Worm (Caenorhabditis elegans) whole organism, early embryonic: ENCODE measurements around the gene srsx-27.

Source experiments
- B0310.2 ChIP-seq: sonication (generic microtip); optimal IDR thresholded peaks from 2 replicates; lab custom pipeline; 2016; ENCODE audit warnings: mild to moderate bottlenecking, missing genetic modification characterization, missing compliant biosample characterization
- F13C5.2 ChIP-seq: sonication (generic microtip); optimal IDR thresholded peaks from 2 replicates; lab custom pipeline; 2017; ENCODE audit warnings: mild to moderate bottlenecking, missing genetic modification characterization, inconsistent platforms, missing compliant biosample characterization
- aly-1 ChIP-seq: sonication (generic microtip); optimal IDR thresholded peaks from 2 replicates; lab custom pipeline; 2016; ENCODE audit warnings: missing genetic modification characterization, missing compliant biosample characterization
- ama-1 ChIP-seq: fragments of 150-350 bp; optimal IDR thresholded peaks from 2 replicates; lab custom pipeline; 2014
- ceh-13 ChIP-seq: fragments of 200-800 bp; sonication (Bioruptor generic); optimal IDR thresholded peaks from 2 replicates; lab custom pipeline; 2018; ENCODE audit warnings: mild to moderate bottlenecking, missing genetic modification characterization, missing compliant biosample characterization
- ceh-36 ChIP-seq: sonication (generic microtip); optimal IDR thresholded peaks from 2 replicates; lab custom pipeline; 2016; ENCODE audit warnings: missing genetic modification characterization, inconsistent platforms, missing compliant biosample characterization
- ets-7 ChIP-seq: sonication (generic microtip); optimal IDR thresholded peaks from 2 replicates; lab custom pipeline; 2016; ENCODE audit warnings: missing genotype, missing genetic modification characterization, missing compliant biosample characterization
- flt-1 ChIP-seq: fragments of 200-800 bp; sonication (Bioruptor generic); IDR thresholded peaks from 2 replicates; pipeline ENCODE4 v1.3.6; 2022; ENCODE audit warnings: missing genetic modification characterization, missing compliant biosample characterization
- hmbx-1 ChIP-seq: sonication (generic microtip); optimal IDR thresholded peaks from 2 replicates; lab custom pipeline; 2016; ENCODE audit warnings: mild to moderate bottlenecking, missing genetic modification characterization, missing compliant biosample characterization
- hmg-4 ChIP-seq: fragments of 200-800 bp; sonication (Bioruptor generic); optimal IDR thresholded peaks from 2 replicates; lab custom pipeline; 2018; ENCODE audit warnings: mild to moderate bottlenecking, missing genetic modification characterization, missing compliant biosample characterization
- hnd-1 ChIP-seq: sonication (generic microtip); optimal IDR thresholded peaks from 2 replicates; lab custom pipeline; 2016; ENCODE audit warnings: missing genetic modification characterization, missing compliant biosample characterization
- pes-1 ChIP-seq: fragments of 200-800 bp; sonication (Bioruptor generic); IDR thresholded peaks from 2 replicates; pipeline ENCODE4 v1.3.6; 2022; ENCODE audit warnings: missing genetic modification reagents, missing genetic modification characterization, missing compliant biosample characterization
- scrt-1 ChIP-seq: fragments of 200-800 bp; sonication (Bioruptor generic); IDR thresholded peaks from 2 replicates; pipeline ENCODE4 v1.3.6; 2022; ENCODE audit warnings: missing genetic modification characterization, missing compliant biosample characterization
- sea-1 ChIP-seq: fragments of 200-800 bp; sonication (Bioruptor generic); conservative IDR thresholded peaks from 2 replicates; pipeline ENCODE4 v1.3.6; 2022; ENCODE audit warnings: missing genetic modification characterization, missing compliant biosample characterization
- tbx-11 ChIP-seq: fragments of 200-800 bp; sonication (Bioruptor generic); IDR thresholded peaks from 2 replicates; pipeline ENCODE4 v1.3.6; 2022; ENCODE audit warnings: missing genetic modification characterization, missing compliant biosample characterization
- tbx-37 ChIP-seq: fragments of 200-800 bp; sonication (Bioruptor generic); conservative IDR thresholded peaks from 2 replicates; pipeline ENCODE4 v1.3.6; 2022; ENCODE audit warnings: missing genetic modification reagents, missing genetic modification characterization, missing compliant biosample characterization
- tra-4 ChIP-seq: sonication (generic microtip); optimal IDR thresholded peaks from 2 replicates; lab custom pipeline; 2017; ENCODE audit warnings: missing genetic modification characterization, missing compliant biosample characterization

The srsx-27 gene

ce11 chrV:10152278-10152677 is 2.5 kb downstream of the srsx-27 start, which contains the start of gene srsx-28:
Gene srsx-28, plus strand, starts transcription at chrV:10152578.
- no peak for TF ChIP-seq hnd-1
- no peak for TF ChIP-seq ceh-13 (GFP tag; lab: Kevin White, UChicago)
- no peak for TF ChIP-seq aly-1 (tag; lab: Kevin White, UChicago)
- TF ChIP-seq flt-1 (GFP tag; lab: Robert Waterston, UW), result no peak
- TF ChIP-seq ceh-36 (tag; lab: Kevin White, UChicago), result no peak
- TF ChIP-seq tbx-11 (GFP tag; lab: Robert Waterston, UW), result no peak
- no peak for TF ChIP-seq sea-1 (GFP tag; lab: Robert Waterston, UW)
- no peak for TF ChIP-seq scrt-1 (GFP tag; lab: Robert Waterston, UW)
- no peak for TF ChIP-seq ets-7 (tag; lab: Kevin White, UChicago)

- TF ChIP-seq aly-1 (tag; lab: Kevin White, UChicago) (no peak), sea-1 (GFP tag; lab: Robert Waterston, UW) (no peak), hnd-1 (no peak), tbx-11 (GFP tag; lab: Robert Waterston, UW) (no peak), F13C5.2 (tag; lab: Kevin White, UChicago) (no peak), ets-7 (tag; lab: Kevin White, UChicago) (no peak), tbx-37 (GFP tag; lab: Robert Waterston, UW) (no peak), ama-1 (lab: Kevin White, UChicago) (no peak), hmbx-1 (tag; lab: Kevin White, UChicago) (no peak), ceh-13 (GFP tag; lab: Kevin White, UChicago) (no peak), scrt-1 (GFP tag; lab: Robert Waterston, UW) (no peak), hmg-4 (GFP tag; lab: Kevin White, UChicago) (no peak), tra-4 (no peak), ceh-36 (tag; lab: Kevin White, UChicago) (no peak), B0310.2 (no peak), pes-1 (GFP tag; lab: Robert Waterston, UW) (no peak), flt-1 (GFP tag; lab: Robert Waterston, UW) (no peak)
These were observed 3.2 kb downstream of the srsx-27 start for ce11 chrV:10153076-10153475.

DNA sequence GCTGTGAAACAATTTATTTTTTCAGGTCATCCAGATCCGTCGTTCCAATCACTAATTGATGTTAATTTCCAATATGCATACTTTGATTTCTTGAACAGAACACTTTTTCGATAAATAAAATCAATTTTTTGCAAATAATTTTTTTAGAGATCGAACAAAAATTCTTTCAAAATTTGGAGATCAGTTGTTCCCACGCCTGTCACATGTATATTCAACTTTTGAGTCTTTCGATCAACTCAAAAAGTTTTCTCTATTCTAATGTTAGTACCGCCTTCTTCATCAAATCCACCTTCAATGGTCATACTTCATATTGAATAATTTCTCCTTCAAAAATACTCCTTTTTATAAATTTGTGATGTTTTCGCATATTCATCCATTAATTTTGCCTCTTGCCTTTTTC is 4.9 kb downstream of the srsx-27 start, which contains the start of gene srsx-29:
TSS of gene srsx-29 (plus strand) at position 301 of the 400 bp plus-strand sequence.
- no peak for TF ChIP-seq tbx-11 (GFP tag; lab: Robert Waterston, UW)
- no peak for TF ChIP-seq pes-1 (GFP tag; lab: Robert Waterston, UW)
- no peak for TF ChIP-seq ceh-36 (tag; lab: Kevin White, UChicago)
- TF ChIP-seq aly-1 (tag; lab: Kevin White, UChicago), result no peak
- no peak for TF ChIP-seq ets-7 (tag; lab: Kevin White, UChicago)
- TF ChIP-seq hnd-1, result no peak
- TF ChIP-seq tra-4, result no peak
- TF ChIP-seq ceh-13 (GFP tag; lab: Kevin White, UChicago), result no peak
- TF ChIP-seq scrt-1 (GFP tag; lab: Robert Waterston, UW), result no peak
- no peak for TF ChIP-seq F13C5.2 (tag; lab: Kevin White, UChicago)
- TF ChIP-seq hmg-4 (GFP tag; lab: Kevin White, UChicago), result no peak
- no peak for TF ChIP-seq flt-1 (GFP tag; lab: Robert Waterston, UW)
- no peak for TF ChIP-seq sea-1 (GFP tag; lab: Robert Waterston, UW)
- no peak for TF ChIP-seq B0310.2
- no peak for TF ChIP-seq hmbx-1 (tag; lab: Kevin White, UChicago)
- TF ChIP-seq tbx-37 (GFP tag; lab: Robert Waterston, UW), result no peak
- no peak for TF ChIP-seq ama-1 (lab: Kevin White, UChicago)

DNA sequence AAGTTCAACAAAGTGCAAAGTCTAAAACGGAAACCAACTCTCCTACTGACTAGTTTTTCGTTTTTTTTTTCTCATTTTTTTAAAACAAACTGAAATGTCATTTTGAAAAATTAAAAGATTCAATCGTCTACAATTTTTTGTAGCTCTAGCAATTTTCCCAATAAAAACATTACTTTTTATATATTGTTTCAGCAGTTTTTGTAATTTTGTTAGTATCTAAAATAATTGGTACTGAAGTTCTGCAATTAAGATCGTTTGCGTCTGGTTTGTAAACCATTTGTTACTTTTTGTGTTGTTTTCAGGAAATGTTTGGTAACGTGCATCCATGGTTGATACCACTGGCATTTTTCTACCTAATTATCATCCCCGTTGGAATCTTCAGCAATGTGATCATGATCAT is 8.7 kb downstream of the srsx-27 start, which contains the start of gene srsx-30:
TSS of gene srsx-30 (plus strand) at position 301 of the 400 bp plus-strand sequence.
- TF ChIP-seq flt-1 (GFP tag; lab: Robert Waterston, UW), result no peak
- TF ChIP-seq B0310.2, result no peak
- no peak for TF ChIP-seq scrt-1 (GFP tag; lab: Robert Waterston, UW)
- TF ChIP-seq ceh-36 (tag; lab: Kevin White, UChicago), result no peak
- TF ChIP-seq pes-1 (GFP tag; lab: Robert Waterston, UW), result no peak
- no peak for TF ChIP-seq tbx-11 (GFP tag; lab: Robert Waterston, UW)
- TF ChIP-seq hmg-4 (GFP tag; lab: Kevin White, UChicago), result no peak
- TF ChIP-seq ama-1 (lab: Kevin White, UChicago), result no peak
- no peak for TF ChIP-seq ceh-13 (GFP tag; lab: Kevin White, UChicago)
- TF ChIP-seq sea-1 (GFP tag; lab: Robert Waterston, UW), result no peak
- TF ChIP-seq tra-4, result no peak
- no peak for TF ChIP-seq tbx-37 (GFP tag; lab: Robert Waterston, UW)
- TF ChIP-seq hnd-1, result no peak

DNA sequence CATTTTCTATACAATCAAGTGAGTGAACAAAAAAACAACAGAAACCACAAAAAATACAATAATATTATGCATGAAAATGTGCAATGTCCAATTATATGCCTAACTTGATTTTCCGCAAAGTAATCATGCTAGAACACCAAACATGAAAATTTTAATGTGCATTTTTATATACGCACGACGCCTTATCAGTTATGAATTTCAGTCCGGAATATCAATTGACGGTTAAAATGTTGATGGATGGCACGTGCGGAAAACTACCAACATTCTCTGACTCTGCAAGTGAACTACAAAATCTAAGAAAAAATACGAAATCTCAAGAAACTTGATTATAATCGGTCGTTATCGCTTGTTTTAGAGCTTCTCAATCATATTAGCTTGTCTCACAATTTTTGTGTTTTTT is 10.1 kb downstream of the srsx-27 start:
- TF ChIP-seq ama-1 (lab: Kevin White, UChicago), result no peak
- no peak for TF ChIP-seq sea-1 (GFP tag; lab: Robert Waterston, UW)
- TF ChIP-seq ets-7 (tag; lab: Kevin White, UChicago), result no peak
- TF ChIP-seq ceh-13 (GFP tag; lab: Kevin White, UChicago), result no peak
- no peak for TF ChIP-seq B0310.2
- TF ChIP-seq tra-4, result no peak
- no peak for TF ChIP-seq aly-1 (tag; lab: Kevin White, UChicago)
- TF ChIP-seq scrt-1 (GFP tag; lab: Robert Waterston, UW), result no peak
- TF ChIP-seq F13C5.2 (tag; lab: Kevin White, UChicago), result no peak
- no peak for TF ChIP-seq pes-1 (GFP tag; lab: Robert Waterston, UW)

DNA sequence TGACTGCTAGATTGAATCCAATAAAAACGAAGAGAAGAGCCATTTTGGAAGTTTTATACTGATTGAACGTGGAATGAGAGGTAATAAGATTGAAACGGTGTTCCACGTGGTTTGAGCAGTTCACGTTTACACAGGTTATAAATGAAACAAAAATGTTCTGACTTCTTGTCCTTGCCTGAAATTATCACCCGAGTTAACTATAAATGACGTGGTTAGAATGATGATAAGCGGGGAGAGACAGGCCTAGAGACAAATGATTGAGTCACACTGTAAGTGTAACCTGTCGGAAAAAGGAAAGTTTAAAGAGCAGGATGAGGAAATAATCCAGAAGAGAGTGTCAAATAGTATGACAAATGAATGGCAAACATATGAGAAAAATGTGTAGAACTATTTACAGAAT is 11.1 kb downstream of the srsx-27 start, which contains the start of gene C51E3.10:
TSS of gene C51E3.10 (minus strand) at position 181 of the 400 bp plus-strand sequence.
- TF ChIP-seq hmbx-1 (tag; lab: Kevin White, UChicago) (no peak), pes-1 (GFP tag; lab: Robert Waterston, UW) (no peak), tbx-37 (GFP tag; lab: Robert Waterston, UW) (no peak), scrt-1 (GFP tag; lab: Robert Waterston, UW) (no peak), hmg-4 (GFP tag; lab: Kevin White, UChicago) (no peak), tbx-11 (GFP tag; lab: Robert Waterston, UW) (no peak), B0310.2 (no peak), ama-1 (lab: Kevin White, UChicago) (no peak), tra-4 (no peak), F13C5.2 (tag; lab: Kevin White, UChicago) (no peak), flt-1 (GFP tag; lab: Robert Waterston, UW) (no peak), ets-7 (tag; lab: Kevin White, UChicago) (no peak), aly-1 (tag; lab: Kevin White, UChicago) (no peak)
